Fruit fly (Drosophila melanogaster) whole organism, embryonic: Measurements from ENCODE around the gene Eip63E.
A peak's percentile ranks its signal among the peaks of the same experiment; 100 is the strongest.

Source experiments
- BEAF-32 ChIP-seq: fragments of 200-800 bp; sonication (Bioruptor generic); optimal IDR thresholded peaks from 3 replicates; lab custom pipeline; 2017; ENCODE audit warnings: missing biosample characterization, missing genetic modification characterization, mild to moderate bottlenecking, moderate library complexity, missing genetic modification reagents
- Bgb ChIP-seq: fragments of 200-800 bp; sonication (Bioruptor generic); IDR thresholded peaks from 2 replicates; pipeline ENCODE4 v1.3.6; 2022; ENCODE audit warnings: missing biosample characterization, missing genetic modification characterization; ENCODE audit not compliant: partially characterized antibody
- Blimp-1 ChIP-seq: fragments of 200-800 bp; sonication (Bioruptor generic); optimal IDR thresholded peaks from 3 replicates; lab custom pipeline; 2018; ENCODE audit warnings: missing biosample characterization, missing genetic modification characterization, mild to moderate bottlenecking, moderate library complexity, missing genetic modification reagents
- CG10267 ChIP-seq: fragments of 200-800 bp; sonication (Bioruptor generic); optimal IDR thresholded peaks from 2 replicates; lab custom pipeline; 2018; ENCODE audit warnings: missing biosample characterization, mild to moderate bottlenecking, missing genetic modification characterization, moderate library complexity
- CG10274 ChIP-seq: fragments of 200-800 bp; sonication (Bioruptor generic); optimal IDR thresholded peaks from 3 replicates; lab custom pipeline; 2017; ENCODE audit warnings: missing biosample characterization, mild to moderate bottlenecking, missing genetic modification characterization
- CG10543 ChIP-seq: fragments of 200-800 bp; sonication (Bioruptor generic); optimal IDR thresholded peaks from 3 replicates; lab custom pipeline; 2017; ENCODE audit warnings: missing biosample characterization, mild to moderate bottlenecking, missing genetic modification characterization, moderate library complexity
- CG11504 ChIP-seq: fragments of 200-800 bp; sonication (Bioruptor generic); optimal IDR thresholded peaks from 3 replicates; lab custom pipeline; 2019; ENCODE audit warnings: missing biosample characterization, mild to moderate bottlenecking, missing genetic modification characterization, moderate library complexity
- CG12236 ChIP-seq: fragments of 200-800 bp; sonication (Bioruptor generic); optimal IDR thresholded peaks from 2 replicates; lab custom pipeline; 2016; ENCODE audit warnings: missing biosample characterization, missing genetic modification characterization
- CG1233 ChIP-seq: fragments of 200-800 bp; sonication (Bioruptor generic); optimal IDR thresholded peaks from 4 replicates; lab custom pipeline; 2018; ENCODE audit warnings: missing biosample characterization, mild to moderate bottlenecking, missing genetic modification characterization
- CG12659 ChIP-seq: fragments of 200-800 bp; sonication (Bioruptor generic); optimal IDR thresholded peaks from 3 replicates; lab custom pipeline; 2017; ENCODE audit warnings: mild to moderate bottlenecking, missing biosample characterization, missing genetic modification reagents, missing genetic modification characterization
- CG13287 ChIP-seq: fragments of 200-800 bp; sonication (Bioruptor generic); IDR thresholded peaks from 2 replicates; pipeline ENCODE4 v1.3.6; 2022; ENCODE audit warnings: missing biosample characterization, missing genetic modification characterization; ENCODE audit not compliant: partially characterized antibody
- CG13894 ChIP-seq: fragments of 200-800 bp; sonication (Bioruptor generic); optimal IDR thresholded peaks from 3 replicates; lab custom pipeline; 2018; ENCODE audit warnings: missing biosample characterization, mild to moderate bottlenecking, missing genetic modification characterization, moderate library complexity
- CG14710 ChIP-seq: fragments of 200-800 bp; sonication (Bioruptor generic); optimal IDR thresholded peaks from 3 replicates; lab custom pipeline; 2019; ENCODE audit warnings: missing biosample characterization, mild to moderate bottlenecking, missing genetic modification characterization, moderate library complexity
- CG15514 ChIP-seq: fragments of 200-800 bp; sonication (Bioruptor generic); optimal IDR thresholded peaks from 3 replicates; lab custom pipeline; 2017; ENCODE audit warnings: missing biosample characterization, missing genetic modification characterization, mild to moderate bottlenecking, moderate library complexity, missing genetic modification reagents
- CG16813 ChIP-seq: fragments of 200-800 bp; sonication (Bioruptor generic); IDR thresholded peaks from 3 replicates; pipeline ENCODE4 v1.3.6; 2022; ENCODE audit warnings: missing biosample characterization, missing genetic modification characterization; ENCODE audit not compliant: partially characterized antibody
- CG17186 ChIP-seq: fragments of 200-800 bp; sonication (Bioruptor generic); optimal IDR thresholded peaks from 3 replicates; lab custom pipeline; 2017; ENCODE audit warnings: missing biosample characterization, missing genetic modification reagents, missing genetic modification characterization
- CG17829 ChIP-seq: fragments of 200-800 bp; optimal IDR thresholded peaks from 2 replicates; lab custom pipeline; 2019; ENCODE audit warnings: missing biosample characterization, mild to moderate bottlenecking, missing genetic modification characterization, moderate library complexity
- CG18262 ChIP-seq: fragments of 200-800 bp; optimal IDR thresholded peaks from 3 replicates; lab custom pipeline; 2019; ENCODE audit warnings: missing biosample characterization, mild to moderate bottlenecking, missing genetic modification characterization, moderate library complexity
- CG2712 ChIP-seq: fragments of 200-800 bp; optimal IDR thresholded peaks from 3 replicates; lab custom pipeline; 2019; ENCODE audit warnings: missing biosample characterization, mild to moderate bottlenecking, missing genetic modification characterization, moderate library complexity
- CG2889 ChIP-seq: fragments of 200-800 bp; sonication (Bioruptor generic); IDR thresholded peaks from 3 replicates; pipeline ENCODE4 v1.3.6; 2022; ENCODE audit warnings: missing biosample characterization, missing genetic modification characterization
- CG33213 ChIP-seq: fragments of 200-800 bp; sonication (Bioruptor generic); optimal IDR thresholded peaks from 3 replicates; lab custom pipeline; 2016; ENCODE audit warnings: missing biosample characterization, missing genetic modification characterization
- CG4328 ChIP-seq: fragments of 200-800 bp; sonication (Bioruptor generic); optimal IDR thresholded peaks from 3 replicates; lab custom pipeline; 2017; ENCODE audit warnings: missing biosample characterization, missing genetic modification reagents, missing genetic modification characterization
- CG43689 ChIP-seq: fragments of 200-800 bp; sonication (Bioruptor generic); IDR thresholded peaks from 2 replicates; pipeline ENCODE4 v1.3.6; 2022; ENCODE audit warnings: missing biosample characterization, missing genetic modification characterization
- CG9797 ChIP-seq: fragments of 200-800 bp; sonication (Bioruptor generic); optimal IDR thresholded peaks from 3 replicates; lab custom pipeline; 2018; ENCODE audit warnings: missing biosample characterization, mild to moderate bottlenecking, missing genetic modification characterization
- CTCF ChIP-seq: fragments of 200-800 bp; sonication (Bioruptor generic); optimal IDR thresholded peaks from 2 replicates; lab custom pipeline; 2017; ENCODE audit warnings: missing biosample characterization, mild to moderate bottlenecking, missing genetic modification characterization, moderate library complexity
- Hmx ChIP-seq: fragments of 200-800 bp; sonication (Bioruptor generic); optimal IDR thresholded peaks from 2 replicates; lab custom pipeline; 2016; ENCODE audit warnings: missing biosample characterization, missing genetic modification characterization
- Lhr ChIP-seq: fragments of 200-800 bp; sonication (Bioruptor generic); optimal IDR thresholded peaks from 3 replicates; lab custom pipeline; 2017; ENCODE audit warnings: mild to moderate bottlenecking, missing biosample characterization, missing genetic modification reagents, missing genetic modification characterization
- MESR4 ChIP-seq: fragments of 200-800 bp; sonication (Bioruptor generic); optimal IDR thresholded peaks from 2 replicates; lab custom pipeline; 2018; ENCODE audit warnings: missing biosample characterization, mild to moderate bottlenecking, missing genetic modification characterization, moderate library complexity
- NC2α ChIP-seq: fragments of 200-800 bp; sonication (Bioruptor generic); optimal IDR thresholded peaks from 2 replicates; lab custom pipeline; 2016; ENCODE audit warnings: missing biosample characterization, missing genetic modification characterization
- Scr ChIP-seq: fragments of 200-800 bp; sonication (Bioruptor generic); IDR thresholded peaks from 2 replicates; pipeline ENCODE4 v1.3.6; 2022; ENCODE audit warnings: missing biosample characterization, missing genetic modification characterization; ENCODE audit not compliant: partially characterized antibody
- Spps ChIP-seq: fragments of 200-800 bp; sonication (Bioruptor generic); optimal IDR thresholded peaks from 2 replicates; lab custom pipeline; 2018; ENCODE audit warnings: missing biosample characterization, mild to moderate bottlenecking, missing genetic modification characterization
- bigmax ChIP-seq: fragments of 200-800 bp; sonication (Bioruptor generic); optimal IDR thresholded peaks from 2 replicates; lab custom pipeline; 2018; ENCODE audit warnings: missing biosample characterization, mild to moderate bottlenecking, missing genetic modification characterization
- btn ChIP-seq: fragments of 200-800 bp; sonication (Bioruptor generic); optimal IDR thresholded peaks from 2 replicates; lab custom pipeline; 2016; ENCODE audit warnings: missing biosample characterization, missing genetic modification characterization
- cg ChIP-seq: fragments of 200-800 bp; sonication (Bioruptor generic); optimal IDR thresholded peaks from 3 replicates; lab custom pipeline; 2019; ENCODE audit warnings: missing biosample characterization, mild to moderate bottlenecking, missing genetic modification characterization, moderate library complexity
- chinmo ChIP-seq: fragments of 200-800 bp; sonication (Bioruptor generic); IDR thresholded peaks from 4 replicates; pipeline ENCODE4 v1.3.6; 2022; ENCODE audit warnings: missing biosample characterization, missing genetic modification characterization; ENCODE audit not compliant: partially characterized antibody
- croc ChIP-seq: fragments of 200-800 bp; sonication (Bioruptor generic); conservative IDR thresholded peaks from 3 replicates; pipeline ENCODE4 v1.3.6; 2022; ENCODE audit warnings: missing biosample characterization, missing genetic modification characterization
- crp ChIP-seq, 2 experiments: fragments of 200-800 bp; sonication (Bioruptor generic); optimal IDR thresholded peaks; 2 replicates in 1 of 2; 3 replicates in 1 of 2; lab custom pipeline; 2017; ENCODE audit warnings: missing biosample characterization in 2 of 2, missing genetic modification characterization in 2 of 2, mild to moderate bottlenecking in 1 of 2, moderate library complexity in 1 of 2
- da ChIP-seq: fragments of 200-800 bp; sonication (Bioruptor generic); optimal IDR thresholded peaks from 2 replicates; lab custom pipeline; 2016; ENCODE audit warnings: missing biosample characterization, missing genetic modification characterization
- gce ChIP-seq: fragments of 200-800 bp; sonication (Bioruptor generic); IDR thresholded peaks from 3 replicates; pipeline ENCODE4 v1.3.6; 2022; ENCODE audit warnings: missing biosample characterization, missing genetic modification characterization
- gfzf ChIP-seq: fragments of 200-800 bp; sonication (Bioruptor generic); optimal IDR thresholded peaks from 2 replicates; lab custom pipeline; 2016; ENCODE audit warnings: missing biosample characterization, mild to moderate bottlenecking, missing genetic modification characterization, moderate library complexity
- jumu ChIP-seq: fragments of 200-800 bp; sonication (Bioruptor generic); optimal IDR thresholded peaks from 3 replicates; lab custom pipeline; 2016; ENCODE audit warnings: missing biosample characterization, missing genetic modification characterization
- kah ChIP-seq: fragments of 200-800 bp; sonication (Bioruptor generic); optimal IDR thresholded peaks from 2 replicates; lab custom pipeline; 2018; ENCODE audit warnings: missing biosample characterization, mild to moderate bottlenecking, missing genetic modification characterization
- knrl ChIP-seq: fragments of 200-800 bp; sonication (Bioruptor generic); IDR thresholded peaks from 3 replicates; pipeline ENCODE4 v1.3.6; 2022; ENCODE audit warnings: missing biosample characterization, missing genetic modification characterization; ENCODE audit not compliant: partially characterized antibody
- mirr ChIP-seq: fragments of 200-800 bp; sonication (Bioruptor generic); optimal IDR thresholded peaks from 3 replicates; lab custom pipeline; 2018; ENCODE audit warnings: missing biosample characterization, mild to moderate bottlenecking, missing genetic modification characterization
- phol ChIP-seq: fragments of 200-800 bp; sonication (Bioruptor generic); optimal IDR thresholded peaks from 3 replicates; lab custom pipeline; 2018; ENCODE audit warnings: missing biosample characterization, mild to moderate bottlenecking, missing genetic modification characterization, moderate library complexity
- pita ChIP-seq: fragments of 200-800 bp; sonication (Bioruptor generic); optimal IDR thresholded peaks from 2 replicates; lab custom pipeline; 2017; ENCODE audit warnings: missing biosample characterization, mild to moderate bottlenecking, missing genetic modification characterization
- pzg ChIP-seq: fragments of 200-800 bp; sonication (Bioruptor generic); optimal IDR thresholded peaks from 3 replicates; lab custom pipeline; 2018; ENCODE audit warnings: missing biosample characterization, mild to moderate bottlenecking, missing genetic modification characterization, moderate library complexity
- slbo ChIP-seq: fragments of 200-800 bp; sonication (Bioruptor generic); IDR thresholded peaks from 2 replicates; pipeline ENCODE4 v1.3.6; 2022; ENCODE audit warnings: missing biosample characterization, missing genetic modification characterization
- stwl ChIP-seq: fragments of 200-800 bp; sonication (Bioruptor generic); optimal IDR thresholded peaks from 3 replicates; lab custom pipeline; 2018; ENCODE audit warnings: missing biosample characterization, mild to moderate bottlenecking, missing genetic modification characterization, moderate library complexity

Eip63E gene

DNA sequence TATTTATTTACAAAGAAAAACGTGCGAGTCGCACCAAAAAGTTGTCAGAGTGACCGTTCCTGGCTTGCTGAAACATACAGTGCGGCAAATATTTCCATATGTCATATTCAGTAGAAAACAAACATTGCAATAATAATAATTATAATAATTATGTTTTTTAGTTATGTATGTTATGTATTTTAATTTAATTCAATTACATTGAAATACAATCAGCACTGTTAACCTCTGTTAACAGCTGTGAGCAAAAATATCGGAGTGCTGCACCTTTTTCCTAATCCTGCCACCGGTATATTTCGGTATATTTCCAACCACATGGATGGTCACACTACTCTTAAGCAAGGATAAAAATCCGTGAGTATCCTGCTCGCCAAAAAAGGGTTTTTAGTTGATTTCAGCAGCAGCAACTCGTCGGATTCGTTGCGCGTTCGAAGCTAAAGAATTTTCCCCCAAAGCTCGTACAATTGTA, 43.5 kb upstream of the Eip63E start, which contains the start of the genes CG32267 and CG42324:
TSS of gene CG32267 (minus strand) at position 51 of the 466 bp plus-strand sequence.
TSS of gene CG42324 (plus strand) at position 385 of the 466 bp plus-strand sequence.
- TF ChIP-seq cg (GFP tag; lab: Kevin White, UChicago): no peak
- peak; percentile 79 for TF ChIP-seq pzg (GFP tag; lab: Kevin White, UChicago)
- no peak for TF ChIP-seq mirr (GFP tag; lab: Kevin White, UChicago)
- peak; percentile 0 for TF ChIP-seq CG10267 (tag; lab: Kevin White, UChicago)
- TF ChIP-seq btn (GFP tag; lab: Kevin White, UChicago): no peak
- TF ChIP-seq gfzf: peak; percentile 78
- no peak for TF ChIP-seq CG1233
- TF ChIP-seq BEAF-32 (GFP tag; lab: Kevin White, UChicago): peak; percentile 25
- TF ChIP-seq kah (GFP tag; lab: Kevin White, UChicago): no peak
- TF ChIP-seq slbo (GFP tag; lab: Robert Waterston, UW): no peak
- TF ChIP-seq pita: peak; percentile 12
- peak in 1 of 2 experiments; percentile 59 for TF ChIP-seq crp (GFP tag; optimal IDR thresholded peaks at IDR 0.05; lab: Kevin White, UChicago)
- no peak for TF ChIP-seq jumu (GFP tag; lab: Kevin White, UChicago)
- TF ChIP-seq Scr (GFP tag; lab: Robert Waterston, UW): 0 out of 2 replicates have a peak, but pooled peaks have one; percentile 28
- peak; percentile 90 for TF ChIP-seq stwl (tag; lab: Kevin White, UChicago)
- peak; percentile 1 for TF ChIP-seq CG11504 (tag; lab: Kevin White, UChicago)
- TF ChIP-seq CG13287 (GFP tag; lab: Robert Waterston, UW): no peak; the same call in 1 of the 2 replicates
- no peak for TF ChIP-seq CG13894
- TF ChIP-seq CG17186: peak; percentile 24
- TF ChIP-seq CG9797: peak; percentile 79
- TF ChIP-seq NC2α (GFP tag; lab: Kevin White, UChicago): no peak
- TF ChIP-seq phol: peak; percentile 23
- TF ChIP-seq CG33213 (GFP tag; lab: Kevin White, UChicago): peak; percentile 25
- TF ChIP-seq CG10274 (GFP tag; lab: Kevin White, UChicago): no peak
- TF ChIP-seq gce (GFP tag; lab: Robert Waterston, UW): no peak
- TF ChIP-seq CG15514 (GFP tag; lab: Kevin White, UChicago): peak; percentile 33
- no peak for TF ChIP-seq Hmx
- 0 out of 3 replicates have a peak, but pooled peaks have one; percentile 21 for TF ChIP-seq CG16813 (GFP tag; lab: Robert Waterston, UW)
- no peak for TF ChIP-seq Spps (tag; lab: Kevin White, UChicago)
- no peak for TF ChIP-seq da (GFP tag; lab: Kevin White, UChicago)
- peak; percentile 25 for TF ChIP-seq CTCF (GFP tag; lab: Kevin White, UChicago)
- TF ChIP-seq CG2889 (GFP tag; lab: Robert Waterston, UW): no peak
- TF ChIP-seq croc (GFP tag; lab: Robert Waterston, UW): no peak
- TF ChIP-seq CG2712 (tag; lab: Kevin White, UChicago): peak; percentile 7
- TF ChIP-seq CG4328 (GFP tag; lab: Kevin White, UChicago): no peak
- no peak for TF ChIP-seq bigmax
- TF ChIP-seq knrl (GFP tag; lab: Robert Waterston, UW): peak; percentile 24; the same call in 1 of the 3 replicates
- TF ChIP-seq Lhr: peak; percentile 17
- peak; percentile 10 for TF ChIP-seq MESR4 (GFP tag; lab: Kevin White, UChicago)
- TF ChIP-seq CG18262: no peak
- no peak for TF ChIP-seq CG43689 (GFP tag; lab: Robert Waterston, UW)
- 0 out of 2 replicates have a peak, but pooled peaks have one; percentile 6 for TF ChIP-seq Bgb (GFP tag; lab: Robert Waterston, UW)
- 0 out of 4 replicates have a peak, but pooled peaks have one; percentile 21 for TF ChIP-seq chinmo (GFP tag; lab: Robert Waterston, UW)
- no peak for TF ChIP-seq Blimp-1 (GFP tag; lab: Kevin White, UChicago)
- TF ChIP-seq CG14710 (tag; lab: Kevin White, UChicago): peak; percentile 27
- no peak for TF ChIP-seq CG10543 (GFP tag; lab: Kevin White, UChicago)
- TF ChIP-seq CG17829 (tag; lab: Kevin White, UChicago): peak; percentile 12
- peak; percentile 25 for TF ChIP-seq CG12659 (GFP tag; lab: Kevin White, UChicago)
- TF ChIP-seq CG12236 (GFP tag; lab: Kevin White, UChicago): no peak
